Fruit fly (Drosophila melanogaster) whole organism, pupa: Measurements from ENCODE around the gene CG7715.

Experiments
- CG12605 ChIP-seq: fragments of 200-800 bp; sonication (Bioruptor generic); IDR thresholded peaks from 2 replicates; pipeline ENCODE4 v1.3.6; 2022; ENCODE audit warnings: missing biosample characterization, missing genetic modification characterization
- CG14655 ChIP-seq: fragments of 200-800 bp; sonication (Bioruptor generic); optimal IDR thresholded peaks from 3 replicates; lab custom pipeline; 2017; ENCODE audit warnings: mild to moderate bottlenecking, missing biosample characterization, missing genetic modification reagents, missing genetic modification characterization
- CG15710 ChIP-seq: fragments of 200-800 bp; sonication (Bioruptor generic); optimal IDR thresholded peaks from 2 replicates; lab custom pipeline; 2018; ENCODE audit warnings: missing biosample characterization, mild to moderate bottlenecking, missing genetic modification characterization, moderate library complexity
- CG32121 ChIP-seq: fragments of 200-800 bp; sonication (Bioruptor generic); IDR thresholded peaks from 2 replicates; pipeline ENCODE4 v1.3.6; 2022; ENCODE audit warnings: missing biosample characterization, missing genetic modification characterization
- CG34367 ChIP-seq: fragments of 200-800 bp; sonication (Bioruptor generic); optimal IDR thresholded peaks from 2 replicates; lab custom pipeline; 2018; ENCODE audit warnings: missing biosample characterization, mild to moderate bottlenecking, missing genetic modification characterization
- CG4496 ChIP-seq: fragments of 200-800 bp; sonication (Bioruptor generic); IDR thresholded peaks from 3 replicates; pipeline ENCODE4 v1.3.6; 2022; ENCODE audit warnings: missing biosample characterization, missing genetic modification characterization
- CG8301 ChIP-seq: fragments of 200-800 bp; sonication (Bioruptor generic); optimal IDR thresholded peaks from 2 replicates; lab custom pipeline; 2018; ENCODE audit warnings: missing biosample characterization, mild to moderate bottlenecking, missing genetic modification characterization
- Pif1B ChIP-seq: fragments of 200-800 bp; sonication (Bioruptor generic); optimal IDR thresholded peaks from 3 replicates; lab custom pipeline; 2016; ENCODE audit warnings: missing biosample characterization, missing genetic modification characterization

- TF ChIP-seq CG8301 (tag; lab: Kevin White, UChicago) = no peak
- no peak for TF ChIP-seq CG34367 (tag; lab: Kevin White, UChicago)
- TF ChIP-seq CG4496 = no peak
- no peak for TF ChIP-seq CG15710 (tag; lab: Kevin White, UChicago)
- TF ChIP-seq CG32121 (GFP tag; lab: Robert Waterston, UW) = no peak
- no peak for TF ChIP-seq Pif1B (GFP tag; lab: Kevin White, UChicago)
- no peak for TF ChIP-seq CG14655 (GFP tag; lab: Kevin White, UChicago)
- TF ChIP-seq CG12605 (GFP tag; lab: Robert Waterston, UW) = no peak
Observed at dm6 chr3R:18728368-18728767, at the start of gene CG7715.
